Fruit fly (Drosophila melanogaster) whole organism, adult: ENCODE data around the gene Drak.
A peak's percentile ranks its signal among the peaks of the same experiment; 100 is the strongest.

Experiments
- CG11617 ChIP-seq: fragments of 200-800 bp; sonication (Bioruptor generic); optimal IDR thresholded peaks from 2 replicates; lab custom pipeline; 2017; ENCODE audit warnings: mild to moderate bottlenecking, missing biosample characterization, missing genetic modification reagents, missing genetic modification characterization
- CG12768 ChIP-seq: fragments of 200-800 bp; sonication (Bioruptor generic); optimal IDR thresholded peaks from 2 replicates; lab custom pipeline; 2017; ENCODE audit warnings: missing biosample characterization, missing genetic modification characterization, mild to moderate bottlenecking, moderate library complexity, missing genetic modification reagents
- CG14711 ChIP-seq: fragments of 200-800 bp; sonication (Bioruptor generic); optimal IDR thresholded peaks from 2 replicates; lab custom pipeline; 2018; ENCODE audit warnings: missing biosample characterization, mild to moderate bottlenecking, missing genetic modification characterization, moderate library complexity
- CG1620 ChIP-seq: fragments of 200-800 bp; sonication (Bioruptor generic); optimal IDR thresholded peaks from 2 replicates; lab custom pipeline; 2016; ENCODE audit warnings: missing biosample characterization, missing genetic modification characterization
- CG33017 ChIP-seq: fragments of 200-800 bp; sonication (Bioruptor generic); optimal IDR thresholded peaks from 2 replicates; lab custom pipeline; 2018; ENCODE audit warnings: missing biosample characterization, mild to moderate bottlenecking, missing genetic modification characterization, moderate library complexity
- CG5204 ChIP-seq: fragments of 200-800 bp; sonication (Bioruptor generic); optimal IDR thresholded peaks from 2 replicates; lab custom pipeline; 2016; ENCODE audit warnings: missing biosample characterization, missing genetic modification characterization
- CG7045 ChIP-seq: fragments of 200-800 bp; sonication (Bioruptor generic); optimal IDR thresholded peaks from 2 replicates; lab custom pipeline; 2017; ENCODE audit warnings: missing biosample characterization, mild to moderate bottlenecking, missing genetic modification characterization
- CG7101 ChIP-seq: fragments of 200-800 bp; sonication (Bioruptor generic); optimal IDR thresholded peaks from 2 replicates; lab custom pipeline; 2018; ENCODE audit warnings: missing biosample characterization, mild to moderate bottlenecking, missing genetic modification characterization, moderate library complexity
- Clk ChIP-seq: fragments of 200-800 bp; sonication (Bioruptor generic); optimal IDR thresholded peaks from 2 replicates; lab custom pipeline; 2017; ENCODE audit warnings: missing biosample characterization, missing genetic modification characterization
- Crg-1 ChIP-seq: fragments of 200-800 bp; sonication (Bioruptor generic); optimal IDR thresholded peaks from 2 replicates; lab custom pipeline; 2016; ENCODE audit warnings: missing biosample characterization, missing genetic modification characterization
- Hr96 ChIP-seq: fragments of 200-800 bp; sonication (Bioruptor generic); optimal IDR thresholded peaks from 2 replicates; lab custom pipeline; 2016; ENCODE audit warnings: missing biosample characterization, missing genetic modification characterization
- Mnt ChIP-seq: fragments of 200-800 bp; sonication (Bioruptor generic); optimal IDR thresholded peaks from 2 replicates; lab custom pipeline; 2016; ENCODE audit warnings: missing biosample characterization, mild to moderate bottlenecking, missing genetic modification characterization
- bab1 ChIP-seq: fragments of 200-800 bp; sonication (Bioruptor generic); optimal IDR thresholded peaks from 3 replicates; lab custom pipeline; 2019; ENCODE audit warnings: missing biosample characterization, mild to moderate bottlenecking, missing genetic modification characterization, moderate library complexity
- cic ChIP-seq: fragments of 200-800 bp; sonication (Bioruptor generic); optimal IDR thresholded peaks from 2 replicates; lab custom pipeline; 2017; ENCODE audit warnings: missing biosample characterization, mild to moderate bottlenecking, missing genetic modification characterization, moderate library complexity
- cnc ChIP-seq, 2 experiments: fragments of >200 bp; optimal IDR thresholded peaks; 2 replicates each; lab custom pipeline; 2017
- kay ChIP-seq: fragments of 200-800 bp; sonication (Bioruptor generic); peaks from one replicate; lab custom pipeline; 2016; ENCODE audit warnings: missing biosample characterization, missing genetic modification characterization, borderline replicate concordance
- ovo ChIP-seq: fragments of 200-800 bp; sonication (Bioruptor generic); optimal IDR thresholded peaks from 2 replicates; lab custom pipeline; 2016; ENCODE audit warnings: missing biosample characterization, missing genetic modification characterization
- pad ChIP-seq: fragments of 200-800 bp; sonication (Bioruptor generic); optimal IDR thresholded peaks from 3 replicates; lab custom pipeline; 2017; ENCODE audit warnings: missing biosample characterization, missing genetic modification characterization, mild to moderate bottlenecking, moderate library complexity, missing genetic modification reagents
- tj ChIP-seq: fragments of 200-800 bp; sonication (Bioruptor generic); optimal IDR thresholded peaks from 3 replicates; lab custom pipeline; 2017; ENCODE audit warnings: missing biosample characterization, mild to moderate bottlenecking, missing genetic modification characterization, moderate library complexity
- toe ChIP-seq: fragments of 200-800 bp; sonication (Bioruptor generic); optimal IDR thresholded peaks from 2 replicates; lab custom pipeline; 2016; ENCODE audit warnings: missing biosample characterization, missing genetic modification characterization

Drak gene

dm6 chrX:11543318-11543717, 50.4 kb downstream of the Drak start:
- no peak for TF ChIP-seq CG7045
- no peak for TF ChIP-seq CG7101
- no peak for TF ChIP-seq toe (GFP tag; lab: Kevin White, UChicago)
- no peak for TF ChIP-seq Hr96 (GFP tag; lab: Kevin White, UChicago)
- no peak for TF ChIP-seq cic
- no peak for TF ChIP-seq CG33017 (tag; lab: Kevin White, UChicago)
- no peak for TF ChIP-seq CG1620 (GFP tag; lab: Kevin White, UChicago)
- no peak for TF ChIP-seq tj (GFP tag; lab: Kevin White, UChicago)
- TF ChIP-seq CG5204 (GFP tag; lab: Kevin White, UChicago), result no peak
- no peak for TF ChIP-seq Crg-1 (GFP tag; lab: Kevin White, UChicago)
- no peak for TF ChIP-seq pad

dm6 chrX:11544110-11544950, 51.4 kb downstream of the Drak start:
- TF ChIP-seq CG11617 (GFP tag; lab: Kevin White, UChicago), result no peak
- TF ChIP-seq bab1, result no peak
- TF ChIP-seq tj (GFP tag; lab: Kevin White, UChicago), result no peak
- TF ChIP-seq Hr96 (GFP tag; lab: Kevin White, UChicago), result no peak
- TF ChIP-seq Mnt (GFP tag; lab: Kevin White, UChicago), result no peak

- TF ChIP-seq Mnt (GFP tag; lab: Kevin White, UChicago) (no peak), CG7045 (no peak), CG7101 (no peak), cnc (optimal IDR thresholded peaks at IDR 0.05; lab: Kevin White, UChicago) (no peak), bab1 (no peak), kay (GFP tag; lab: Kevin White, UChicago) (no peak), toe (GFP tag; lab: Kevin White, UChicago) (no peak)
Measured at dm6 chrX:11544951-11545426, 52.1 kb downstream of the Drak start.

DNA sequence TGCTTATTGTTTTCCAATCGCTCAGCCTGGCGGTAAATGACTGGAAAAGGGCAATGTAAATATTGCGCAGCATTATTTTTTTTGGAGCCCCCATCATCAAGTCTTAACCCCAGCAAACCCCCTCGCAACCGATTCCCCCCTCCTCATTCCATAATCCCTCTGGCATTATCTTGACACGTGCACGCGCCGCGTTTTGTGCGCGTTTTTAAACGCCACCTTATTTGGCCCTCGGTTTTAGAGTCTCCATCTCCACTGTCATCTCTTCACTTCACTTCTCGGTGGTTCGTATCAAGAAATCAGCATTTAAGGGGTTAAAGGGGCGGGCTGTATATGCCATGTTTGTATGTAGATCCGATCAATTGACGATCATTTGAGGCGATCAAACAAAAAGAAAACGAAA, 54.0 kb downstream of the Drak start:
- no peak for TF ChIP-seq CG11617 (GFP tag; lab: Kevin White, UChicago)

- TF ChIP-seq bab1, result no peak
- no peak for TF ChIP-seq CG7045
- no peak for TF ChIP-seq cic
- no peak for TF ChIP-seq Hr96 (GFP tag; lab: Kevin White, UChicago)
- no peak for TF ChIP-seq kay (GFP tag; lab: Kevin White, UChicago)
- TF ChIP-seq CG12768 (GFP tag; lab: Kevin White, UChicago), result no peak
- TF ChIP-seq CG14711 (tag; lab: Kevin White, UChicago), result no peak
- no peak for TF ChIP-seq ovo (GFP tag; lab: Kevin White, UChicago)
- TF ChIP-seq Crg-1 (GFP tag; lab: Kevin White, UChicago), result no peak
- no peak for TF ChIP-seq CG11617 (GFP tag; lab: Kevin White, UChicago)
- no peak for TF ChIP-seq Mnt (GFP tag; lab: Kevin White, UChicago)
- no peak for TF ChIP-seq CG7101
Measured at dm6 chrX:11548701-11549100, 55.8 kb downstream of the Drak start.

- TF ChIP-seq cnc (optimal IDR thresholded peaks at IDR 0.05; lab: Kevin White, UChicago) (no peak), CG33017 (tag; lab: Kevin White, UChicago) (no peak), CG1620 (GFP tag; lab: Kevin White, UChicago) (no peak), CG14711 (tag; lab: Kevin White, UChicago) (no peak), cic (no peak), bab1 (peak; percentile 87), CG12768 (GFP tag; lab: Kevin White, UChicago) (no peak), Crg-1 (GFP tag; lab: Kevin White, UChicago) (no peak), CG7045 (no peak), CG7101 (peak; percentile 73), CG5204 (GFP tag; lab: Kevin White, UChicago) (no peak), Clk (no peak), pad (no peak), kay (GFP tag; lab: Kevin White, UChicago) (no peak), tj (GFP tag; lab: Kevin White, UChicago) (no peak), CG11617 (GFP tag; lab: Kevin White, UChicago) (peak; percentile 46), ovo (GFP tag; lab: Kevin White, UChicago) (no peak), Hr96 (GFP tag; lab: Kevin White, UChicago) (no peak), toe (GFP tag; lab: Kevin White, UChicago) (no peak), Mnt (GFP tag; lab: Kevin White, UChicago) (no peak)
Measured at dm6 chrX:11550078-11550477, 57.1 kb downstream of the Drak start.

DNA sequence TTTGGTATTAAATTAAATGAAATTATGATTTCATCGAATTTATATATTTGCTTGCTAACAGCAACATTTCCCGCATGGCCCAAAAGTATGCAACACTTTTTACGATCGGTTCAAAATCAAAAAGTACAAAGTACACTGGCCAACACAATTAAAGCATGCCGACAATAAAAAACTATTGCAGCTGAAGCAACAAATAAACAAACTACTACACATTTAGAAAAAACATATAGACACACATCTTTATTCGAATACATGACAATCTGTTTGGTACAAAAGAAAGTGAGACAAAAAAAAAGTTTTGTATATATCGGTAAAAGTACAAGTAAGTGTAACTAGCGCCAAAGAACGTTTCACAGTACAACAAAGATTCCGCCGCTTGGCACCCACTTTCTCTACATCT, 62.1 kb downstream of the Drak start:
- TF ChIP-seq tj (GFP tag; lab: Kevin White, UChicago) (no peak), cic (no peak), CG7101 (peak; percentile 51), bab1 (peak; percentile 56), CG33017 (tag; lab: Kevin White, UChicago) (peak; percentile 11)
